Worm (Caenorhabditis elegans): Measurements from ENCODE around the gene rabr-1.
A peak's percentile ranks its signal among the peaks of the same experiment; 100 is the strongest.

rabr-1 gene

ce11 chrX:2508449-2508848, 12.5 kb downstream of the rabr-1 start, which contains the start of gene K02E10.7:
Gene K02E10.7 (minus strand): TSS chrX:2508549.
- TF ChIP-seq tbp1 (GFP tag; optimal IDR thresholded peaks at IDR 0.05) (no peak), die-1 (tag; optimal IDR thresholded peaks at IDR 0.05) (no peak)

ce11 chrX:2513667-2514198, 17.8 kb downstream of the rabr-1 start:
- TF ChIP-seq zfh-2 (GFP tag; conservative IDR thresholded peaks at IDR 0.05), result 0 out of 2 replicates have a peak, but pooled peaks have one; percentile 40
- TF ChIP-seq mel-28 (tag; optimal IDR thresholded peaks at IDR 0.05; ENCODE audit: borderline replicate concordance), result no peak
- no peak for TF ChIP-seq repo-1 (tag; optimal IDR thresholded peaks at IDR 0.05)
- no peak for TF ChIP-seq fkh-3 (tag; optimal IDR thresholded peaks at IDR 0.05)
- no peak for TF ChIP-seq egrh-3 (GFP tag; IDR thresholded peaks at IDR 0.05)

- no peak for TF ChIP-seq nhr-179 (tag; optimal IDR thresholded peaks at IDR 0.05)
- no peak for TF ChIP-seq F49E8.2 (tag; optimal IDR thresholded peaks at IDR 0.05; ENCODE audit: insufficient read depth)
- TF ChIP-seq C17E4.6 (GFP tag; IDR thresholded peaks at IDR 0.05), result no peak
- TF ChIP-seq dox-1 (GFP tag; IDR thresholded peaks at IDR 0.05), result no peak
- TF ChIP-seq ztf-26 (tag; optimal IDR thresholded peaks at IDR 0.05), result no peak
- TF ChIP-seq attf-5 (GFP tag; optimal IDR thresholded peaks at IDR 0.05), result no peak
- TF ChIP-seq attf-3 (GFP tag; conservative IDR thresholded peaks at IDR 0.05), result no peak
- no peak for TF ChIP-seq hmg-1.2 (GFP tag; IDR thresholded peaks at IDR 0.05)
- TF ChIP-seq aptf-2 (GFP tag; conservative IDR thresholded peaks at IDR 0.05), result no peak
- TF ChIP-seq hlh-12 (tag; optimal IDR thresholded peaks at IDR 0.05), result no peak
- TF ChIP-seq efl-1 (GFP tag; optimal IDR thresholded peaks at IDR 0.05), result no peak
- no peak for TF ChIP-seq mcd-1 (GFP tag; IDR thresholded peaks at IDR 0.05)
- no peak for TF ChIP-seq Y67H2A.10 (GFP tag; conservative IDR thresholded peaks at IDR 0.05)
These were observed 19.2 kb downstream of the rabr-1 start, which contains the start of gene syg-1 for ce11 chrX:2515224-2515623. Gene syg-1 (minus strand): TSS chrX:2515324.

- TF ChIP-seq egrh-3 (GFP tag; IDR thresholded peaks at IDR 0.05), result peak; percentile 65; the same call in 1 of the 2 replicates
- no peak for TF ChIP-seq ccch-3 (GFP tag; optimal IDR thresholded peaks at IDR 0.05)
- no peak for TF ChIP-seq hmg-20 (GFP tag; IDR thresholded peaks at IDR 0.05)
- no peak for TF ChIP-seq rcor-1 (GFP tag; IDR thresholded peaks at IDR 0.05)
These were observed 21.1 kb downstream of the rabr-1 start for ce11 chrX:2516949-2517696.

- TF ChIP-seq egl-18 (GFP tag; IDR thresholded peaks at IDR 0.05) (no peak), mxl-1 (tag; optimal IDR thresholded peaks at IDR 0.05) (no peak), rec-8 (tag; optimal IDR thresholded peaks at IDR 0.05) (no peak), ceh-27 (GFP tag; optimal IDR thresholded peaks at IDR 0.05) (no peak), ekl-4 (GFP tag; IDR thresholded peaks at IDR 0.05) (no peak), ztf-26 (tag; optimal IDR thresholded peaks at IDR 0.05) (no peak), nfya-1 (tag; optimal IDR thresholded peaks at IDR 0.05; ENCODE audit: borderline replicate concordance, insufficient read depth) (no peak), B0035.1 (tag; optimal IDR thresholded peaks at IDR 0.05) (no peak), ama-1 (optimal IDR thresholded peaks at IDR 0.05) (no peak), ama-1 (GFP tag; optimal IDR thresholded peaks at IDR 0.05) (no peak), sea-2 (GFP tag; IDR thresholded peaks at IDR 0.05) (no peak), snpc-4 (GFP tag; optimal IDR thresholded peaks at IDR 0.05) (no peak), snpc-4 (tag; optimal IDR thresholded peaks at IDR 0.05) (no peak), nfya-2 (GFP tag; IDR thresholded peaks at IDR 0.05) (no peak), lir-1 (GFP tag; conservative IDR thresholded peaks at IDR 0.05) (no peak), lag-1 (GFP tag; IDR thresholded peaks at IDR 0.05) (no peak), hlh-26 (GFP tag; conservative IDR thresholded peaks at IDR 0.05) (no peak)
These were observed 24.5 kb downstream of the rabr-1 start for ce11 chrX:2520461-2520860.

Measured in whole organism, young adult.